Worm (Caenorhabditis elegans) whole organism, midembryonic: ENCODE data around the gene lgc-32.

ENCODE experiments used
- cog-1 ChIP-seq: sonication (generic microtip); optimal IDR thresholded peaks from 2 replicates; lab custom pipeline; 2016; ENCODE audit warnings: missing genetic modification characterization, missing compliant biosample characterization
- flt-1 ChIP-seq: fragments of 200-800 bp; sonication (Bioruptor generic); IDR thresholded peaks from 2 replicates; pipeline ENCODE4 v1.3.6; 2022; ENCODE audit warnings: missing genetic modification characterization, missing compliant biosample characterization
- ztf-23 ChIP-seq: fragments of 200-800 bp; sonication (Bioruptor generic); IDR thresholded peaks from 2 replicates; pipeline ENCODE4 v1.3.6; 2022; ENCODE audit warnings: missing genetic modification reagents, missing genetic modification characterization, missing compliant biosample characterization

- TF ChIP-seq cog-1 (tag; lab: Kevin White, UChicago) (no peak), ztf-23 (GFP tag; lab: Robert Waterston, UW) (no peak), flt-1 (GFP tag; lab: Robert Waterston, UW) (no peak)
Measured at ce11 chrX:671807-672206, at the start of gene lgc-32.
